Worm (Caenorhabditis elegans) whole organism, early embryonic: ENCODE results near the gene fbxb-21.
"Not testable (repeated sequence)": the region's sequence is repeated elsewhere in the genome, so short reads cannot be mapped to it uniquely, and the experiment has no call there.

Source experiments
- B0310.2 ChIP-seq: sonication (generic microtip); optimal IDR thresholded peaks from 2 replicates; lab custom pipeline; 2016; ENCODE audit warnings: mild to moderate bottlenecking, missing genetic modification characterization, missing compliant biosample characterization
- F13C5.2 ChIP-seq: sonication (generic microtip); optimal IDR thresholded peaks from 2 replicates; lab custom pipeline; 2017; ENCODE audit warnings: mild to moderate bottlenecking, missing genetic modification characterization, inconsistent platforms, missing compliant biosample characterization
- aly-1 ChIP-seq: sonication (generic microtip); optimal IDR thresholded peaks from 2 replicates; lab custom pipeline; 2016; ENCODE audit warnings: missing genetic modification characterization, missing compliant biosample characterization
- ama-1 ChIP-seq: fragments of 150-350 bp; optimal IDR thresholded peaks from 2 replicates; lab custom pipeline; 2014
- ceh-13 ChIP-seq: fragments of 200-800 bp; sonication (Bioruptor generic); optimal IDR thresholded peaks from 2 replicates; lab custom pipeline; 2018; ENCODE audit warnings: mild to moderate bottlenecking, missing genetic modification characterization, missing compliant biosample characterization
- ceh-36 ChIP-seq: sonication (generic microtip); optimal IDR thresholded peaks from 2 replicates; lab custom pipeline; 2016; ENCODE audit warnings: missing genetic modification characterization, inconsistent platforms, missing compliant biosample characterization
- ets-7 ChIP-seq: sonication (generic microtip); optimal IDR thresholded peaks from 2 replicates; lab custom pipeline; 2016; ENCODE audit warnings: missing genotype, missing genetic modification characterization, missing compliant biosample characterization
- flt-1 ChIP-seq: fragments of 200-800 bp; sonication (Bioruptor generic); IDR thresholded peaks from 2 replicates; pipeline ENCODE4 v1.3.6; 2022; ENCODE audit warnings: missing genetic modification characterization, missing compliant biosample characterization
- hmbx-1 ChIP-seq: sonication (generic microtip); optimal IDR thresholded peaks from 2 replicates; lab custom pipeline; 2016; ENCODE audit warnings: mild to moderate bottlenecking, missing genetic modification characterization, missing compliant biosample characterization
- hmg-4 ChIP-seq: fragments of 200-800 bp; sonication (Bioruptor generic); optimal IDR thresholded peaks from 2 replicates; lab custom pipeline; 2018; ENCODE audit warnings: mild to moderate bottlenecking, missing genetic modification characterization, missing compliant biosample characterization
- hnd-1 ChIP-seq: sonication (generic microtip); optimal IDR thresholded peaks from 2 replicates; lab custom pipeline; 2016; ENCODE audit warnings: missing genetic modification characterization, missing compliant biosample characterization
- pes-1 ChIP-seq: fragments of 200-800 bp; sonication (Bioruptor generic); IDR thresholded peaks from 2 replicates; pipeline ENCODE4 v1.3.6; 2022; ENCODE audit warnings: missing genetic modification reagents, missing genetic modification characterization, missing compliant biosample characterization
- scrt-1 ChIP-seq: fragments of 200-800 bp; sonication (Bioruptor generic); IDR thresholded peaks from 2 replicates; pipeline ENCODE4 v1.3.6; 2022; ENCODE audit warnings: missing genetic modification characterization, missing compliant biosample characterization
- sea-1 ChIP-seq: fragments of 200-800 bp; sonication (Bioruptor generic); conservative IDR thresholded peaks from 2 replicates; pipeline ENCODE4 v1.3.6; 2022; ENCODE audit warnings: missing genetic modification characterization, missing compliant biosample characterization
- tbx-11 ChIP-seq: fragments of 200-800 bp; sonication (Bioruptor generic); IDR thresholded peaks from 2 replicates; pipeline ENCODE4 v1.3.6; 2022; ENCODE audit warnings: missing genetic modification characterization, missing compliant biosample characterization
- tbx-37 ChIP-seq: fragments of 200-800 bp; sonication (Bioruptor generic); conservative IDR thresholded peaks from 2 replicates; pipeline ENCODE4 v1.3.6; 2022; ENCODE audit warnings: missing genetic modification reagents, missing genetic modification characterization, missing compliant biosample characterization
- tra-4 ChIP-seq: sonication (generic microtip); optimal IDR thresholded peaks from 2 replicates; lab custom pipeline; 2017; ENCODE audit warnings: missing genetic modification characterization, missing compliant biosample characterization

The fbxb-21 gene

ce11 chrII:1633490-1633889 is 15.2 kb downstream of the fbxb-21 start, which contains the start of gene C08E3.1:
Gene C08E3.1, plus strand, starts transcription at chrII:1633790.
- not testable (repeated sequence) for TF ChIP-seq sea-1 (GFP tag; lab: Robert Waterston, UW); ama-1; B0310.2 (tag; lab: Kevin White, UChicago)

- TF ChIP-seq ets-7 (tag; lab: Kevin White, UChicago); tra-4; ceh-13 (GFP tag; lab: Kevin White, UChicago): not testable (repeated sequence)
Measured at ce11 chrII:1632216-1632615, 16.5 kb downstream of the fbxb-21 start, which contains the start of gene C08E3.13. Gene C08E3.13, minus strand, starts transcription at chrII:1632316.

ce11 chrII:1627783-1628182 is 20.9 kb downstream of the fbxb-21 start, which contains the start of gene C08E3.15:
Gene C08E3.15, minus strand, starts transcription at chrII:1627883.
- not testable (repeated sequence) for TF ChIP-seq ama-1; ets-7 (tag; lab: Kevin White, UChicago); ceh-36

- TF ChIP-seq tbx-11 (GFP tag; lab: Robert Waterston, UW) (no peak), hmbx-1 (tag; lab: Kevin White, UChicago) (no peak), flt-1 (GFP tag; lab: Robert Waterston, UW) (no peak), tbx-37 (no peak), ceh-13 (GFP tag; lab: Kevin White, UChicago) (no peak), hnd-1 (tag; lab: Kevin White, UChicago) (no peak), scrt-1 (GFP tag; lab: Robert Waterston, UW) (no peak), ceh-36 (no peak), tra-4 (no peak), ets-7 (tag; lab: Kevin White, UChicago) (no peak)
Measured at ce11 chrII:1625666-1626065, 23.0 kb downstream of the fbxb-21 start, which contains the start of gene C08E3.14. Gene C08E3.14, plus strand, starts transcription at chrII:1625966.

ce11 chrII:1624572-1624971 is 24.1 kb downstream of the fbxb-21 start, which contains the start of gene fbxa-160:
Gene fbxa-160, minus strand, starts transcription at chrII:1624672.
- TF ChIP-seq pes-1 (GFP tag; lab: Robert Waterston, UW) (no peak), flt-1 (GFP tag; lab: Robert Waterston, UW) (no peak), F13C5.2 (tag; lab: Kevin White, UChicago) (no peak), hmbx-1 (tag; lab: Kevin White, UChicago) (no peak), tra-4 (no peak)

ce11 chrII:1621795-1622194 is 26.9 kb downstream of the fbxb-21 start:
- TF ChIP-seq tra-4 (no peak), tbx-37 (no peak), scrt-1 (GFP tag; lab: Robert Waterston, UW) (no peak), ceh-36 (no peak), F13C5.2 (tag; lab: Kevin White, UChicago) (no peak), flt-1 (GFP tag; lab: Robert Waterston, UW) (no peak)

- TF ChIP-seq ceh-13 (GFP tag; lab: Kevin White, UChicago): no peak
- TF ChIP-seq tbx-11 (GFP tag; lab: Robert Waterston, UW): no peak
- TF ChIP-seq ets-7 (tag; lab: Kevin White, UChicago): no peak
- TF ChIP-seq scrt-1 (GFP tag; lab: Robert Waterston, UW): no peak
- TF ChIP-seq tra-4: no peak
- TF ChIP-seq aly-1 (tag; lab: Kevin White, UChicago): no peak
- TF ChIP-seq B0310.2 (tag; lab: Kevin White, UChicago): no peak
- TF ChIP-seq hmg-4 (GFP tag; lab: Kevin White, UChicago): no peak
- no peak for TF ChIP-seq hmbx-1 (tag; lab: Kevin White, UChicago)
- TF ChIP-seq flt-1 (GFP tag; lab: Robert Waterston, UW): no peak
- no peak for TF ChIP-seq sea-1 (GFP tag; lab: Robert Waterston, UW)
- no peak for TF ChIP-seq ceh-36
Measured at ce11 chrII:1621180-1621579, 27.5 kb downstream of the fbxb-21 start, which contains the start of gene fbxa-158. Gene fbxa-158, minus strand, starts transcription at chrII:1621280.

ce11 chrII:1618948-1619347 is 29.7 kb downstream of the fbxb-21 start, which contains the start of gene fbxa-166:
Gene fbxa-166, minus strand, starts transcription at chrII:1619048.
- TF ChIP-seq tbx-37 (no peak), ets-7 (tag; lab: Kevin White, UChicago) (no peak)

ce11 chrII:1616382-1616781 is 32.3 kb downstream of the fbxb-21 start, which contains the start of gene fbxa-165:
Gene fbxa-165, minus strand, starts transcription at chrII:1616482.
- TF ChIP-seq tra-4 (no peak), pes-1 (GFP tag; lab: Robert Waterston, UW) (no peak), tbx-37 (no peak), ceh-36 (no peak), tbx-11 (GFP tag; lab: Robert Waterston, UW) (no peak), B0310.2 (tag; lab: Kevin White, UChicago) (no peak), hmbx-1 (tag; lab: Kevin White, UChicago) (no peak), aly-1 (tag; lab: Kevin White, UChicago) (no peak)
